ENCODE assay signal across 4 fruit fly cellular contexts in the genomic region with DNA sequence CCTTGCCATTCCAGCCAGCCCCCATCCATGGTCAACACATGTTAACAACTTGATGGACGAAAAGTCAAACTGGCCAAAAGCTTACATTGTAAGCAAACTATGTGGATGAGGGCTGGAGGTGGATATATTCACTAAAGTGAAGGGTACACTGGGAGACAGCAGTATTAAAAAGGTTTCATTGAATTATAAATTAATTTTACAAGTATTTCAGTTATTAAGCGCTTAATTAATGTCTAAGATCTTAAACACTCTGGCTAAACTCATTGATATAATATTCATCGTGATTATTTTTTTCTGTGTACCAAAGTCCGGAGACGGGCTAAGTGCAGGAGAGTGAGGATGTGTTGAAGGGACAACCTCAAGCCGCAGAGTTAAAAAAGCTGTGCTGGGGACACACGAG.
TF ChIP-seq lines count a peak whose summit lies in the region.

No protein-coding gene starts in this region.

- no peak for TF ChIP-seq CTCF in whole organism, embryonic (GFP tag; optimal IDR thresholded peaks at IDR 0.05; lab: Kevin White, UChicago)

TF ChIP-seq in whole organism, embryonic, 481 proteins besides CTCF, POLR2A, EP300 and RAD21 (continues in another document):
- TF ChIP-seq Blimp-1 (GFP tag; optimal IDR thresholded peaks at IDR 0.05; lab: Kevin White, UChicago): peak; percentile 2
- no peak for TF ChIP-seq CG17802 (tag; optimal IDR thresholded peaks at IDR 0.05; lab: Kevin White, UChicago)
- peak; percentile 50 for TF ChIP-seq sens (GFP tag; lab: Kevin White, UChicago)
- TF ChIP-seq CG4360 (GFP tag; IDR thresholded peaks at IDR 0.05; lab: Robert Waterston, UW): no peak
- no peak for TF ChIP-seq Optix (GFP tag; IDR thresholded peaks at IDR 0.05; lab: Robert Waterston, UW)
- TF ChIP-seq CG4424 (GFP tag; optimal IDR thresholded peaks at IDR 0.05; lab: Kevin White, UChicago): no peak
- no peak for TF ChIP-seq CrebB (tag; optimal IDR thresholded peaks at IDR 0.05; lab: Kevin White, UChicago)
- TF ChIP-seq H15 (GFP tag; IDR thresholded peaks at IDR 0.05; lab: Robert Waterston, UW): no peak
- peak; percentile 40; the same call in 1 of the 2 replicates for TF ChIP-seq Drgx (GFP tag; IDR thresholded peaks at IDR 0.05; lab: Robert Waterston, UW)
- TF ChIP-seq scrt (GFP tag; optimal IDR thresholded peaks at IDR 0.05; lab: Kevin White, UChicago): no peak
- no peak for TF ChIP-seq Nf-YB (GFP tag; optimal IDR thresholded peaks at IDR 0.05; lab: Kevin White, UChicago)
- no peak for TF ChIP-seq Opbp (GFP tag; IDR thresholded peaks at IDR 0.05; lab: Robert Waterston, UW; ENCODE audit: partially characterized antibody)
- TF ChIP-seq CG9876 (GFP tag; optimal IDR thresholded peaks at IDR 0.05; lab: Kevin White, UChicago): no peak
- peak; percentile 31 for TF ChIP-seq lab (GFP tag; optimal IDR thresholded peaks at IDR 0.05; lab: Kevin White, UChicago)
- no peak for TF ChIP-seq Lpt (GFP tag; optimal IDR thresholded peaks at IDR 0.05; lab: Kevin White, UChicago)
- no peak for TF ChIP-seq Eip74EF (GFP tag; optimal IDR thresholded peaks at IDR 0.05; lab: Kevin White, UChicago)
- 0 out of 2 replicates have a peak, but pooled peaks have one; percentile 18 for TF ChIP-seq vvl (GFP tag; IDR thresholded peaks at IDR 0.05; lab: Robert Waterston, UW)
- peak; percentile 24 for TF ChIP-seq CG18599 (GFP tag; optimal IDR thresholded peaks at IDR 0.05; lab: Kevin White, UChicago)
- peak; percentile 5 for TF ChIP-seq CG2678 (tag; optimal IDR thresholded peaks at IDR 0.05; lab: Kevin White, UChicago)
- TF ChIP-seq Kr (GFP tag; optimal IDR thresholded peaks at IDR 0.05; lab: Kevin White, UChicago): no peak
- no peak for TF ChIP-seq CG12155 (GFP tag; optimal IDR thresholded peaks at IDR 0.05; lab: Kevin White, UChicago)
- TF ChIP-seq CG30403 (GFP tag; optimal IDR thresholded peaks at IDR 0.05; lab: Kevin White, UChicago): no peak

TF ChIP-seq in whole organism, prepupa, 60 proteins besides CTCF, POLR2A, EP300 and RAD21 (continues in another document):
- TF ChIP-seq CG8319 (GFP tag; optimal IDR thresholded peaks at IDR 0.05; lab: Kevin White, UChicago) (peak; percentile 51), CG4318 (GFP tag; optimal IDR thresholded peaks at IDR 0.05; lab: Kevin White, UChicago) (no peak), CG8119 (GFP tag; IDR thresholded peaks at IDR 0.05; lab: Robert Waterston, UW) (peak; percentile 68), Sox14 (GFP tag; optimal IDR thresholded peaks at IDR 0.05; lab: Kevin White, UChicago) (peak; percentile 74), CG7368 (GFP tag; optimal IDR thresholded peaks at IDR 0.05; lab: Kevin White, UChicago) (peak; percentile 54), eg (GFP tag; IDR thresholded peaks at IDR 0.05; lab: Robert Waterston, UW) (peak; percentile 59; the same call in 2 of the 3 replicates), Ets21C (GFP tag; optimal IDR thresholded peaks at IDR 0.05; lab: Kevin White, UChicago) (peak; percentile 49), CG6792 (GFP tag; optimal IDR thresholded peaks at IDR 0.05; lab: Kevin White, UChicago) (peak; percentile 68), fkh (GFP tag; optimal IDR thresholded peaks at IDR 0.05; lab: Kevin White, UChicago) (no peak), spab (GFP tag; optimal IDR thresholded peaks at IDR 0.05; lab: Kevin White, UChicago) (peak; percentile 69), Ets96B (tag; optimal IDR thresholded peaks at IDR 0.05; lab: Kevin White, UChicago) (peak; percentile 83), cyc (GFP tag; optimal IDR thresholded peaks at IDR 0.05; lab: Kevin White, UChicago) (peak; percentile 70), topi (GFP tag; optimal IDR thresholded peaks at IDR 0.05; lab: Kevin White, UChicago) (peak; percentile 76), CG8632 (GFP tag; optimal IDR thresholded peaks at IDR 0.05; lab: Kevin White, UChicago) (peak; percentile 66), CG31627 (GFP tag; optimal IDR thresholded peaks at IDR 0.05; lab: Kevin White, UChicago) (peak; percentile 66), Sox102F (GFP tag; optimal IDR thresholded peaks at IDR 0.05; lab: Kevin White, UChicago) (peak; percentile 54), CG32006 (GFP tag; optimal IDR thresholded peaks at IDR 0.05; lab: Kevin White, UChicago) (peak; percentile 48), Eip93F (GFP tag; optimal IDR thresholded peaks at IDR 0.05; lab: Kevin White, UChicago) (no peak), Hr4 (GFP tag; optimal IDR thresholded peaks at IDR 0.05; lab: Kevin White, UChicago) (peak; percentile 64), dac (GFP tag; optimal IDR thresholded peaks at IDR 0.05; lab: Kevin White, UChicago) (no peak), Met (GFP tag; optimal IDR thresholded peaks at IDR 0.05; lab: Kevin White, UChicago) (peak; percentile 76), Blimp-1 (GFP tag; optimal IDR thresholded peaks at IDR 0.05; lab: Kevin White, UChicago) (no peak)

TF ChIP-seq in whole organism, pupa, 21 proteins besides CTCF, POLR2A, EP300 and RAD21:
- TF ChIP-seq CG32121 (GFP tag; IDR thresholded peaks at IDR 0.05; lab: Robert Waterston, UW): 0 out of 2 replicates have a peak, but pooled peaks have one; percentile 15
- TF ChIP-seq Pif1B (GFP tag; optimal IDR thresholded peaks at IDR 0.05; lab: Kevin White, UChicago): peak; percentile 69
- peak; percentile 43 for TF ChIP-seq gl (tag; optimal IDR thresholded peaks at IDR 0.05; lab: Kevin White, UChicago)
- TF ChIP-seq fd96Ca (GFP tag; IDR thresholded peaks at IDR 0.05; lab: Robert Waterston, UW): no peak
- TF ChIP-seq CG9948 (tag; optimal IDR thresholded peaks at IDR 0.05; lab: Kevin White, UChicago): peak; percentile 81
- TF ChIP-seq D1 (tag; optimal IDR thresholded peaks at IDR 0.05; lab: Kevin White, UChicago): no peak
- TF ChIP-seq EcR (GFP tag; optimal IDR thresholded peaks at IDR 0.05; lab: Kevin White, UChicago): no peak
- peak; percentile 83 for TF ChIP-seq CG8159 (tag; optimal IDR thresholded peaks at IDR 0.05; lab: Kevin White, UChicago)
- TF ChIP-seq CG12605 (GFP tag; IDR thresholded peaks at IDR 0.05; lab: Robert Waterston, UW): peak; percentile 20; the same call in 1 of the 2 replicates
- TF ChIP-seq CG13204 (GFP tag; optimal IDR thresholded peaks at IDR 0.05; lab: Kevin White, UChicago): peak; percentile 51
- peak; percentile 42 for TF ChIP-seq Ets98B (GFP tag; IDR thresholded peaks at IDR 0.05; lab: Robert Waterston, UW)
- TF ChIP-seq CG15710 (tag; optimal IDR thresholded peaks at IDR 0.05; lab: Kevin White, UChicago): peak; percentile 83
- peak; percentile 80 for TF ChIP-seq CG17806 (tag; optimal IDR thresholded peaks at IDR 0.05; lab: Kevin White, UChicago)
- TF ChIP-seq Snoo (tag; optimal IDR thresholded peaks at IDR 0.05; lab: Kevin White, UChicago): peak; percentile 59
- TF ChIP-seq CG4496 (GFP tag; IDR thresholded peaks at IDR 0.05; lab: Robert Waterston, UW): peak; percentile 77; the same call in 2 of the 3 replicates
- TF ChIP-seq CG14655 (GFP tag; optimal IDR thresholded peaks at IDR 0.05; lab: Kevin White, UChicago): peak; percentile 64
- peak; percentile 38 for TF ChIP-seq CG8301 (tag; optimal IDR thresholded peaks at IDR 0.05; lab: Kevin White, UChicago)
- peak; percentile 71 for TF ChIP-seq Pif1A (GFP tag; optimal IDR thresholded peaks at IDR 0.05; lab: Kevin White, UChicago)
- no peak for TF ChIP-seq CG10348 (GFP tag; IDR thresholded peaks at IDR 0.05; lab: Robert Waterston, UW)
- peak; percentile 76 for TF ChIP-seq CG34367 (tag; optimal IDR thresholded peaks at IDR 0.05; lab: Kevin White, UChicago)
- TF ChIP-seq rn (GFP tag; IDR thresholded peaks at IDR 0.05; lab: Robert Waterston, UW): no peak

TF ChIP-seq in whole organism, wandering third instar larva, 38 proteins besides CTCF, POLR2A, EP300 and RAD21 (continues in another document):
- TF ChIP-seq Myc (optimal IDR thresholded peaks at IDR 0.05; lab: Kevin White, UChicago): no peak
- no peak for TF ChIP-seq pan (optimal IDR thresholded peaks at IDR 0.05; lab: Kevin White, UChicago)
- peak; percentile 75 for TF ChIP-seq fru (GFP tag; optimal IDR thresholded peaks at IDR 0.05; lab: Kevin White, UChicago)
- peak; percentile 60 for TF ChIP-seq ey (GFP tag; optimal IDR thresholded peaks at IDR 0.05; lab: Kevin White, UChicago)
- no peak for TF ChIP-seq Abd-B (GFP tag; optimal IDR thresholded peaks at IDR 0.05; lab: Kevin White, UChicago)
- TF ChIP-seq dmrt93B (GFP tag; optimal IDR thresholded peaks at IDR 0.05; lab: Kevin White, UChicago): peak; percentile 51
- no peak for TF ChIP-seq Hr78 (GFP tag; optimal IDR thresholded peaks at IDR 0.05; lab: Kevin White, UChicago)
- no peak for TF ChIP-seq Jra (GFP tag; optimal IDR thresholded peaks at IDR 0.05; lab: Kevin White, UChicago)
- TF ChIP-seq N (GFP tag; optimal IDR thresholded peaks at IDR 0.05; lab: Kevin White, UChicago): no peak
- TF ChIP-seq usp (GFP tag; optimal IDR thresholded peaks at IDR 0.05; lab: Kevin White, UChicago): no peak
- peak; percentile 13 for TF ChIP-seq sage (GFP tag; optimal IDR thresholded peaks at IDR 0.05; lab: Kevin White, UChicago)
- no peak for TF ChIP-seq Dfd (GFP tag; optimal IDR thresholded peaks at IDR 0.05; lab: Kevin White, UChicago)
- no peak for TF ChIP-seq jim (GFP tag; optimal IDR thresholded peaks at IDR 0.05; lab: Kevin White, UChicago)
- TF ChIP-seq OdsH (GFP tag; optimal IDR thresholded peaks at IDR 0.05; lab: Kevin White, UChicago): peak; percentile 60
- no peak for TF ChIP-seq sv (GFP tag; optimal IDR thresholded peaks at IDR 0.05; lab: Kevin White, UChicago)
- no peak for TF ChIP-seq Hr83 (GFP tag; optimal IDR thresholded peaks at IDR 0.05; lab: Kevin White, UChicago; ENCODE audit: poor library complexity, severe bottlenecking)
- TF ChIP-seq psq (GFP tag; optimal IDR thresholded peaks at IDR 0.05; lab: Kevin White, UChicago): peak; percentile 39
- peak; percentile 67 for TF ChIP-seq rgr (GFP tag; optimal IDR thresholded peaks at IDR 0.05; lab: Kevin White, UChicago)
- TF ChIP-seq Mio (GFP tag; optimal IDR thresholded peaks at IDR 0.05; lab: Kevin White, UChicago): no peak
- TF ChIP-seq h (GFP tag; optimal IDR thresholded peaks at IDR 0.05; lab: Kevin White, UChicago): peak; percentile 57
- peak in 1 of 2 experiments; percentile 64 for TF ChIP-seq foxo (GFP tag; optimal IDR thresholded peaks at IDR 0.05; lab: Kevin White, UChicago)
- TF ChIP-seq lola (GFP tag; optimal IDR thresholded peaks at IDR 0.05; lab: Kevin White, UChicago): no peak
- TF ChIP-seq dl (GFP tag; optimal IDR thresholded peaks at IDR 0.05; lab: Kevin White, UChicago; ENCODE audit: insufficient read depth in 1 of 2, partially characterized antibody in 2 of 2): no peak
- peak; percentile 1 for TF ChIP-seq Rel (GFP tag; optimal IDR thresholded peaks at IDR 0.05; lab: Kevin White, UChicago)
- no peak for TF ChIP-seq Rel (tag; optimal IDR thresholded peaks at IDR 0.05; lab: Kevin White, UChicago)
- TF ChIP-seq Hnf4 (GFP tag; optimal IDR thresholded peaks at IDR 0.05; lab: Kevin White, UChicago): peak; percentile 43
- TF ChIP-seq brk (GFP tag; optimal IDR thresholded peaks at IDR 0.05; lab: Kevin White, UChicago): peak; percentile 35
- TF ChIP-seq Dif (GFP tag; optimal IDR thresholded peaks at IDR 0.05; lab: Kevin White, UChicago; ENCODE audit: partially characterized antibody): no peak
- no peak for TF ChIP-seq dsf (GFP tag; optimal IDR thresholded peaks at IDR 0.05; lab: Kevin White, UChicago; ENCODE audit: borderline replicate concordance)

Comparison
In these comparisons a context has a peak if more than half of its experiments do, and no peak if none do; other contexts are left out.
1. Of the 7 proteins assayed by ChIP-seq in both whole organism, embryonic and whole organism, prepupa: peak only in whole organism, embryonic: Blimp-1; only in whole organism, prepupa: Gug, Hr39 and Lpt; in both: Sox102F; in neither: 2.